Fruit fly (Drosophila melanogaster): ENCODE data around the gene Mocs1.

dm6 chr3L:11093046-11093520, 22.8 kb downstream of the Mocs1 start, which contains the start of gene JIL-1:
- TF ChIP-seq ovo (GFP tag; optimal IDR thresholded peaks at IDR 0.05) (peak; percentile 57), pad (GFP tag; optimal IDR thresholded peaks at IDR 0.05) (peak; percentile 75)

Data from whole organism, adult.